Worm (Caenorhabditis elegans): Measurements from ENCODE around the gene ZK1248.17.

ZK1248.17 gene

ce11 chrII:5863893-5864292 lies 18.6 kb upstream of the ZK1248.17 start, which contains the start of gene tag-234:
TSS of gene tag-234 (plus strand) at chrII:5864193.
- no peak for TF ChIP-seq tra-4 (tag; optimal IDR thresholded peaks at IDR 0.05)
- TF ChIP-seq tbx-37 (GFP tag; conservative IDR thresholded peaks at IDR 0.05) = no peak
- TF ChIP-seq sea-1 (GFP tag; conservative IDR thresholded peaks at IDR 0.05) = no peak
- no peak for TF ChIP-seq hmg-4 (GFP tag; optimal IDR thresholded peaks at IDR 0.05)
- no peak for TF ChIP-seq hnd-1 (tag; optimal IDR thresholded peaks at IDR 0.05)
- TF ChIP-seq scrt-1 (GFP tag; IDR thresholded peaks at IDR 0.05) = no peak
- no peak for TF ChIP-seq hmbx-1 (tag; optimal IDR thresholded peaks at IDR 0.05)
- no peak for TF ChIP-seq ama-1 (optimal IDR thresholded peaks at IDR 0.05)

- TF ChIP-seq hnd-1 (tag; optimal IDR thresholded peaks at IDR 0.05) = no peak
- no peak for TF ChIP-seq F13C5.2 (tag; optimal IDR thresholded peaks at IDR 0.05)
- no peak for TF ChIP-seq ets-7 (tag; optimal IDR thresholded peaks at IDR 0.05)
- TF ChIP-seq flt-1 (GFP tag; IDR thresholded peaks at IDR 0.05) = no peak
- no peak for TF ChIP-seq sea-1 (GFP tag; conservative IDR thresholded peaks at IDR 0.05)
- no peak for TF ChIP-seq ceh-36 (tag; optimal IDR thresholded peaks at IDR 0.05)
- no peak for TF ChIP-seq hmbx-1 (tag; optimal IDR thresholded peaks at IDR 0.05)
- no peak for TF ChIP-seq tbx-37 (GFP tag; conservative IDR thresholded peaks at IDR 0.05)
- no peak for TF ChIP-seq tra-4 (tag; optimal IDR thresholded peaks at IDR 0.05)
- no peak for TF ChIP-seq pes-1 (GFP tag; IDR thresholded peaks at IDR 0.05)
- no peak for TF ChIP-seq scrt-1 (GFP tag; IDR thresholded peaks at IDR 0.05)
Measured at ce11 chrII:5860621-5861020, 15.3 kb upstream of the ZK1248.17 start.

- TF ChIP-seq pes-1 (GFP tag; IDR thresholded peaks at IDR 0.05) (no peak), hmg-4 (GFP tag; optimal IDR thresholded peaks at IDR 0.05) (no peak), aly-1 (tag; optimal IDR thresholded peaks at IDR 0.05) (no peak), ceh-36 (tag; optimal IDR thresholded peaks at IDR 0.05) (no peak), sea-1 (GFP tag; conservative IDR thresholded peaks at IDR 0.05) (no peak), ceh-13 (GFP tag; optimal IDR thresholded peaks at IDR 0.05) (no peak), tra-4 (tag; optimal IDR thresholded peaks at IDR 0.05) (no peak), B0310.2 (tag; optimal IDR thresholded peaks at IDR 0.05) (no peak), ama-1 (optimal IDR thresholded peaks at IDR 0.05) (no peak), ets-7 (tag; optimal IDR thresholded peaks at IDR 0.05) (no peak), scrt-1 (GFP tag; IDR thresholded peaks at IDR 0.05) (no peak), flt-1 (GFP tag; IDR thresholded peaks at IDR 0.05) (no peak), hnd-1 (tag; optimal IDR thresholded peaks at IDR 0.05) (no peak), tbx-11 (GFP tag; IDR thresholded peaks at IDR 0.05) (no peak), F13C5.2 (tag; optimal IDR thresholded peaks at IDR 0.05) (no peak), tbx-37 (GFP tag; conservative IDR thresholded peaks at IDR 0.05) (no peak), hmbx-1 (tag; optimal IDR thresholded peaks at IDR 0.05) (no peak)
Measured at ce11 chrII:5858322-5858721, 13.0 kb upstream of the ZK1248.17 start, which contains the start of gene F55C12.4. TSS of gene F55C12.4 (minus strand) at chrII:5858422.

ce11 chrII:5854122-5854521 lies 8.8 kb upstream of the ZK1248.17 start, which contains the start of gene H41C03.1:
TSS of gene H41C03.1 (plus strand) at chrII:5854422.
- TF ChIP-seq scrt-1 (GFP tag; IDR thresholded peaks at IDR 0.05) (no peak), flt-1 (GFP tag; IDR thresholded peaks at IDR 0.05) (no peak), pes-1 (GFP tag; IDR thresholded peaks at IDR 0.05) (no peak), tbx-11 (GFP tag; IDR thresholded peaks at IDR 0.05) (no peak)

ce11 chrII:5853261-5853660 lies 7.9 kb upstream of the ZK1248.17 start:
- TF ChIP-seq tbx-37 (GFP tag; conservative IDR thresholded peaks at IDR 0.05) = no peak
- no peak for TF ChIP-seq F13C5.2 (tag; optimal IDR thresholded peaks at IDR 0.05)
- TF ChIP-seq scrt-1 (GFP tag; IDR thresholded peaks at IDR 0.05) = no peak
- no peak for TF ChIP-seq flt-1 (GFP tag; IDR thresholded peaks at IDR 0.05)
- no peak for TF ChIP-seq tbx-11 (GFP tag; IDR thresholded peaks at IDR 0.05)
- TF ChIP-seq ceh-13 (GFP tag; optimal IDR thresholded peaks at IDR 0.05) = no peak
- no peak for TF ChIP-seq hmg-4 (GFP tag; optimal IDR thresholded peaks at IDR 0.05)
- TF ChIP-seq ceh-36 (tag; optimal IDR thresholded peaks at IDR 0.05) = no peak
- TF ChIP-seq hmbx-1 (tag; optimal IDR thresholded peaks at IDR 0.05) = no peak
- TF ChIP-seq B0310.2 (tag; optimal IDR thresholded peaks at IDR 0.05) = no peak
- no peak for TF ChIP-seq aly-1 (tag; optimal IDR thresholded peaks at IDR 0.05)
- TF ChIP-seq ama-1 (optimal IDR thresholded peaks at IDR 0.05) = no peak
- no peak for TF ChIP-seq pes-1 (GFP tag; IDR thresholded peaks at IDR 0.05)

ce11 chrII:5852007-5852406 lies 6.7 kb upstream of the ZK1248.17 start, which contains the start of gene H41C03.2:
TSS of gene H41C03.2 (minus strand) at chrII:5852107.
- TF ChIP-seq tbx-11 (GFP tag; IDR thresholded peaks at IDR 0.05) = no peak
- no peak for TF ChIP-seq flt-1 (GFP tag; IDR thresholded peaks at IDR 0.05)
- TF ChIP-seq hnd-1 (tag; optimal IDR thresholded peaks at IDR 0.05) = no peak
- no peak for TF ChIP-seq pes-1 (GFP tag; IDR thresholded peaks at IDR 0.05)
- no peak for TF ChIP-seq tra-4 (tag; optimal IDR thresholded peaks at IDR 0.05)
- TF ChIP-seq hmg-4 (GFP tag; optimal IDR thresholded peaks at IDR 0.05) = no peak
- TF ChIP-seq ets-7 (tag; optimal IDR thresholded peaks at IDR 0.05) = no peak
- no peak for TF ChIP-seq tbx-37 (GFP tag; conservative IDR thresholded peaks at IDR 0.05)
- no peak for TF ChIP-seq F13C5.2 (tag; optimal IDR thresholded peaks at IDR 0.05)
- TF ChIP-seq ama-1 (optimal IDR thresholded peaks at IDR 0.05) = no peak
- TF ChIP-seq aly-1 (tag; optimal IDR thresholded peaks at IDR 0.05) = no peak
- TF ChIP-seq scrt-1 (GFP tag; IDR thresholded peaks at IDR 0.05) = no peak
- TF ChIP-seq sea-1 (GFP tag; conservative IDR thresholded peaks at IDR 0.05) = no peak
- TF ChIP-seq ceh-13 (GFP tag; optimal IDR thresholded peaks at IDR 0.05) = no peak

ce11 chrII:5846181-5846580 lies 840 bp upstream of the ZK1248.17 start:
- TF ChIP-seq ceh-36 (tag; optimal IDR thresholded peaks at IDR 0.05) (no peak), tbx-37 (GFP tag; conservative IDR thresholded peaks at IDR 0.05) (no peak), hnd-1 (tag; optimal IDR thresholded peaks at IDR 0.05) (no peak), ets-7 (tag; optimal IDR thresholded peaks at IDR 0.05) (no peak), tbx-11 (GFP tag; IDR thresholded peaks at IDR 0.05) (no peak), hmbx-1 (tag; optimal IDR thresholded peaks at IDR 0.05) (no peak), aly-1 (tag; optimal IDR thresholded peaks at IDR 0.05) (no peak), B0310.2 (tag; optimal IDR thresholded peaks at IDR 0.05) (no peak), scrt-1 (GFP tag; IDR thresholded peaks at IDR 0.05) (no peak), F13C5.2 (tag; optimal IDR thresholded peaks at IDR 0.05) (no peak), ceh-13 (GFP tag; optimal IDR thresholded peaks at IDR 0.05) (no peak)

- peak; percentile 96 for TF ChIP-seq ceh-36 (tag; optimal IDR thresholded peaks at IDR 0.05)
- TF ChIP-seq tra-4 (tag; optimal IDR thresholded peaks at IDR 0.05) = peak; percentile 92
- peak; percentile 72 for TF ChIP-seq flt-1 (GFP tag; IDR thresholded peaks at IDR 0.05)
- TF ChIP-seq tbx-11 (GFP tag; IDR thresholded peaks at IDR 0.05) = peak; percentile 79
- TF ChIP-seq scrt-1 (GFP tag; IDR thresholded peaks at IDR 0.05) = peak; percentile 67
- TF ChIP-seq F13C5.2 (tag; optimal IDR thresholded peaks at IDR 0.05) = peak; percentile 98
- TF ChIP-seq hmbx-1 (tag; optimal IDR thresholded peaks at IDR 0.05) = peak; percentile 84
- peak; percentile 40 for TF ChIP-seq aly-1 (tag; optimal IDR thresholded peaks at IDR 0.05)
- TF ChIP-seq B0310.2 (tag; optimal IDR thresholded peaks at IDR 0.05) = peak; percentile 88
- peak; percentile 89 for TF ChIP-seq sea-1 (GFP tag; conservative IDR thresholded peaks at IDR 0.05)
- TF ChIP-seq ceh-13 (GFP tag; optimal IDR thresholded peaks at IDR 0.05) = peak; percentile 27
- TF ChIP-seq pes-1 (GFP tag; IDR thresholded peaks at IDR 0.05) = peak; percentile 86
- TF ChIP-seq tbx-37 (GFP tag; conservative IDR thresholded peaks at IDR 0.05) = peak; percentile 39
- peak; percentile 80 for TF ChIP-seq ets-7 (tag; optimal IDR thresholded peaks at IDR 0.05)
- TF ChIP-seq ama-1 (optimal IDR thresholded peaks at IDR 0.05) = peak; percentile 100
- peak; percentile 96 for TF ChIP-seq hmg-4 (GFP tag; optimal IDR thresholded peaks at IDR 0.05)
- TF ChIP-seq hnd-1 (tag; optimal IDR thresholded peaks at IDR 0.05) = peak; percentile 53
Measured at ce11 chrII:5844694-5845129, 629 bp downstream of the ZK1248.17 start.
